Worm (Caenorhabditis elegans) whole organism, early embryonic: Measurements from ENCODE around the gene ZC239.17.

Source experiments
- F13C5.2 ChIP-seq: sonication (generic microtip); optimal IDR thresholded peaks from 2 replicates; lab custom pipeline; 2017; ENCODE audit warnings: mild to moderate bottlenecking, missing genetic modification characterization, inconsistent platforms, missing compliant biosample characterization
- tbx-37 ChIP-seq: fragments of 200-800 bp; sonication (Bioruptor generic); conservative IDR thresholded peaks from 2 replicates; pipeline ENCODE4 v1.3.6; 2022; ENCODE audit warnings: missing genetic modification reagents, missing genetic modification characterization, missing compliant biosample characterization

DNA sequence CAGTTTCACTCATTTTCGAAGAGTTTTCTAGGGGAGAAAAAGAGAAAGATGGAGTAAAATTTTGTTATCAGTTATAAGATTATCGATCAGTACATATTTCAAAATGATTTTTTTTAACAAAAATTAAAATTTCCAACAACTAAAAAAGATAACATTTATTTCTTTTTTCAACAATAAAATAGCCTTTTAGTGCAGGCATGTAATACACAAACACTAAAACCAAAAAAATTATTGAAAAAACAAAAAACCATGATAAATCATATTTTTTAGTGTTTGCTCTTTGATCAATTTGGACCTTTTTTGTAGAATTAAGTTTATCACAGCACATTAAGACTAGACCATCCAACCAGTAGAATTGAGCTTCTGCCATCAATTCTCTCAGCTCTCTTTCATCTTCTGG, 1.0 kb downstream of the ZC239.17 start, which contains the start of gene ZC239.15:
- TF ChIP-seq F13C5.2 (tag; lab: Kevin White, UChicago) = no peak
- TF ChIP-seq tbx-37 (GFP tag; lab: Robert Waterston, UW) = no peak
